Worm (Caenorhabditis elegans) whole organism, L1 larva: ENCODE data around the gene ZK669.5.

Experiments
- F16B12.6 ChIP-seq: fragments of 150-350 bp; optimal IDR thresholded peaks from 2 replicates; lab custom pipeline; 2014; ENCODE audit warnings: missing biosample characterization, missing genetic modification characterization
- Y116A8C.19 ChIP-seq: sonication (generic microtip); optimal IDR thresholded peaks from 2 replicates; lab custom pipeline; 2016; ENCODE audit warnings: missing compliant biosample characterization, missing genetic modification characterization, borderline replicate concordance
- ama-1 ChIP-seq: fragments of 150-350 bp; optimal IDR thresholded peaks from 2 replicates; lab custom pipeline; 2014
- ceh-63 ChIP-seq: fragments of 200-800 bp; sonication (Bioruptor generic); optimal IDR thresholded peaks from 2 replicates; lab custom pipeline; 2018; ENCODE audit warnings: mild to moderate bottlenecking, missing genetic modification characterization, missing compliant biosample characterization
- ceh-8 ChIP-seq: fragments of 200-800 bp; sonication (Bioruptor generic); optimal IDR thresholded peaks from 2 replicates; lab custom pipeline; 2018; ENCODE audit warnings: mild to moderate bottlenecking, missing genetic modification characterization, moderate library complexity, missing compliant biosample characterization
- ceh-82 ChIP-seq, 3 experiments: fragments of 150-350 bp in 1 of 3; sonication (generic microtip) in 2 of 3; optimal IDR thresholded peaks; 2 replicates each; lab custom pipeline; 2014 to 2017; ENCODE audit warnings: missing biosample characterization in 3 of 3, missing genetic modification characterization in 3 of 3
- ceh-90 ChIP-seq: sonication (generic microtip); optimal IDR thresholded peaks from 2 replicates; lab custom pipeline; 2016; ENCODE audit warnings: missing genetic modification characterization, missing compliant biosample characterization
- ces-1 ChIP-seq: fragments of 150-350 bp; optimal IDR thresholded peaks from 2 replicates; lab custom pipeline; 2014; ENCODE audit warnings: missing biosample characterization, missing genetic modification reagents, missing genetic modification characterization
- dsc-1 ChIP-seq: sonication (generic microtip); optimal IDR thresholded peaks from 2 replicates; lab custom pipeline; 2016; ENCODE audit warnings: mild to moderate bottlenecking, missing genetic modification characterization, missing compliant biosample characterization
- efl-1 ChIP-seq, 4 experiments: fragments of 150-350 bp; optimal IDR thresholded peaks in 3 of 4; peaks in 1 of 4; 1 replicate in 1 of 4; 2 replicates in 3 of 4; lab custom pipeline; 2014; ENCODE audit warnings: missing biosample characterization in 2 of 4, missing genetic modification characterization in 2 of 4, missing genetic modification reagents in 2 of 4
- efl-3 ChIP-seq: fragments of 200-800 bp; sonication (Bioruptor generic); optimal IDR thresholded peaks from 2 replicates; lab custom pipeline; 2018; ENCODE audit warnings: mild to moderate bottlenecking, missing genetic modification characterization, missing compliant biosample characterization
- egl-13 ChIP-seq: sonication (generic microtip); optimal IDR thresholded peaks from 2 replicates; lab custom pipeline; 2016; ENCODE audit warnings: missing genotype, missing genetic modification reagents, missing genetic modification characterization, missing compliant biosample characterization
- egl-27 ChIP-seq, 2 experiments: fragments of 150-350 bp in 1 of 2; sonication (generic microtip); optimal IDR thresholded peaks; 3 replicates each; lab custom pipeline; 2017 to 2018; ENCODE audit warnings: missing biosample characterization in 2 of 2, missing genetic modification characterization in 2 of 2, missing genetic modification reagents in 2 of 2
- elt-2 ChIP-seq: sonication (generic microtip); optimal IDR thresholded peaks from 2 replicates; lab custom pipeline; 2016; ENCODE audit warnings: missing genetic modification characterization, mild to moderate bottlenecking, inconsistent platforms, missing compliant biosample characterization, missing genetic modification reagents
- elt-3 ChIP-seq, 6 experiments: fragments of 150-350 bp in 1 of 6; sonication (generic microtip); optimal IDR thresholded peaks; 2 replicates each; lab custom pipeline; 2017 to 2018; ENCODE audit warnings: missing biosample characterization in 6 of 6, missing genetic modification characterization in 6 of 6, inconsistent platforms in 1 of 6
- ets-5 ChIP-seq: fragments of 200-800 bp; sonication (Bioruptor generic); IDR thresholded peaks from 2 replicates; pipeline ENCODE4 v1.3.6; 2022; ENCODE audit warnings: missing genetic modification characterization, missing compliant biosample characterization
- fkh-10 ChIP-seq: sonication (generic microtip); optimal IDR thresholded peaks from 2 replicates; lab custom pipeline; 2017; ENCODE audit warnings: missing biosample characterization, missing genetic modification reagents, missing genetic modification characterization
- fos-1 ChIP-seq: fragments of 150-350 bp; optimal IDR thresholded peaks from 2 replicates; lab custom pipeline; 2014; ENCODE audit warnings: missing biosample characterization, missing genetic modification characterization
- hlh-4 ChIP-seq: sonication (generic microtip); optimal IDR thresholded peaks from 2 replicates; lab custom pipeline; 2016; ENCODE audit warnings: mild to moderate bottlenecking, missing genetic modification characterization, missing compliant biosample characterization
- hpl-2 ChIP-seq: fragments of 150-350 bp; optimal IDR thresholded peaks from 2 replicates; lab custom pipeline; 2014; ENCODE audit warnings: missing biosample characterization, missing genetic modification reagents, missing genetic modification characterization
- isw-1 ChIP-seq: fragments of 200-800 bp; sonication (Bioruptor generic); IDR thresholded peaks from 2 replicates; pipeline ENCODE4 v1.3.6; 2022; ENCODE audit warnings: missing genetic modification characterization, missing compliant biosample characterization
- jun-1 ChIP-seq: fragments of 150-350 bp; optimal IDR thresholded peaks from 2 replicates; lab custom pipeline; 2014; ENCODE audit warnings: missing biosample characterization, missing genetic modification reagents, missing genetic modification characterization
- lin-13 ChIP-seq: fragments of 150-350 bp; optimal IDR thresholded peaks from 2 replicates; lab custom pipeline; 2014; ENCODE audit warnings: missing biosample characterization, missing genetic modification reagents, missing genetic modification characterization
- lin-14 ChIP-seq: fragments of 200-800 bp; sonication (Bioruptor generic); optimal IDR thresholded peaks from 2 replicates; lab custom pipeline; 2018; ENCODE audit warnings: mild to moderate bottlenecking, missing genetic modification characterization, moderate library complexity, missing compliant biosample characterization
- lin-15B ChIP-seq: fragments of 150-350 bp; sonication (generic microtip); optimal IDR thresholded peaks from 3 replicates; lab custom pipeline; 2014; ENCODE audit warnings: missing biosample characterization, missing genetic modification characterization
- lin-35 ChIP-seq, 2 experiments: fragments of 150-350 bp; optimal IDR thresholded peaks; 2 replicates each; lab custom pipeline; 2014; ENCODE audit warnings: missing biosample characterization in 2 of 2, missing genetic modification characterization in 2 of 2, missing genetic modification reagents in 2 of 2
- lin-39 ChIP-seq: fragments of 150-350 bp; optimal IDR thresholded peaks from 2 replicates; lab custom pipeline; 2014; ENCODE audit warnings: missing biosample characterization, missing genetic modification reagents, missing genetic modification characterization
- lsy-2 ChIP-seq, 2 experiments: fragments of 150-350 bp; optimal IDR thresholded peaks; 2 replicates each; lab custom pipeline; 2014; ENCODE audit warnings: missing biosample characterization in 2 of 2, missing genetic modification characterization in 2 of 2
- mdl-1 ChIP-seq, 2 experiments: fragments of 150-350 bp; optimal IDR thresholded peaks; 2 replicates each; lab custom pipeline; 2014 to 2017; ENCODE audit warnings: missing biosample characterization in 2 of 2, missing genetic modification characterization in 2 of 2, inconsistent platforms in 1 of 2
- nhr-11 ChIP-seq: fragments of 150-350 bp; optimal IDR thresholded peaks from 2 replicates; lab custom pipeline; 2014; ENCODE audit warnings: missing biosample characterization, missing genetic modification characterization
- nhr-19 ChIP-seq: fragments of 200-800 bp; sonication (Bioruptor generic); conservative IDR thresholded peaks from 2 replicates; pipeline ENCODE4 v1.3.6; 2022; ENCODE audit warnings: missing genetic modification characterization, missing compliant biosample characterization
- nhr-28 ChIP-seq: fragments of 150-350 bp; optimal IDR thresholded peaks from 2 replicates; lab custom pipeline; 2014; ENCODE audit warnings: missing biosample characterization, missing genetic modification characterization
- nhr-71 ChIP-seq: sonication (generic microtip); optimal IDR thresholded peaks from 2 replicates; lab custom pipeline; 2016; ENCODE audit warnings: mild to moderate bottlenecking, missing genetic modification characterization, moderate library complexity, missing compliant biosample characterization
- nhr-76 ChIP-seq: sonication (generic microtip); optimal IDR thresholded peaks from 2 replicates; lab custom pipeline; 2017; ENCODE audit warnings: missing biosample characterization, missing genetic modification characterization
- nhr-84 ChIP-seq: sonication (generic microtip); optimal IDR thresholded peaks from 2 replicates; lab custom pipeline; 2017; ENCODE audit warnings: missing biosample characterization, missing genetic modification characterization
- nhr-85 ChIP-seq: sonication (generic microtip); peaks from one replicate; lab custom pipeline; 2016; ENCODE audit warnings: missing genetic modification characterization, inconsistent platforms, missing compliant biosample characterization
- nhr-90 ChIP-seq: sonication (generic microtip); optimal IDR thresholded peaks from 2 replicates; lab custom pipeline; 2016; ENCODE audit warnings: mild to moderate bottlenecking, missing genetic modification characterization, missing compliant biosample characterization; ENCODE audit not compliant: poor library complexity
- pax-3 ChIP-seq: fragments of 200-800 bp; sonication (Bioruptor generic); optimal IDR thresholded peaks from 2 replicates; lab custom pipeline; 2018; ENCODE audit warnings: mild to moderate bottlenecking, missing genetic modification characterization, moderate library complexity, missing compliant biosample characterization
- rnt-1 ChIP-seq: sonication (generic microtip); optimal IDR thresholded peaks from 2 replicates; lab custom pipeline; 2016; ENCODE audit warnings: mild to moderate bottlenecking, missing genetic modification characterization, moderate library complexity, missing compliant biosample characterization
- skn-1 ChIP-seq: fragments of 150-350 bp; optimal IDR thresholded peaks from 2 replicates; lab custom pipeline; 2014; ENCODE audit warnings: missing biosample characterization, missing genetic modification characterization
- snu-23 ChIP-seq: sonication (generic microtip); optimal IDR thresholded peaks from 2 replicates; lab custom pipeline; 2016; ENCODE audit warnings: missing genetic modification characterization, missing compliant biosample characterization
- sptf-1 ChIP-seq: fragments of 150-350 bp; optimal IDR thresholded peaks from 2 replicates; lab custom pipeline; 2014; ENCODE audit warnings: missing biosample characterization, missing genetic modification characterization
- swsn-7 ChIP-seq: sonication (generic microtip); optimal IDR thresholded peaks from 2 replicates; lab custom pipeline; 2016; ENCODE audit warnings: missing genetic modification characterization, missing compliant biosample characterization
- tlp-1 ChIP-seq: fragments of 150-350 bp; optimal IDR thresholded peaks from 2 replicates; lab custom pipeline; 2014; ENCODE audit warnings: missing biosample characterization, missing genetic modification characterization
- unc-130 ChIP-seq: fragments of 150-350 bp; optimal IDR thresholded peaks from 2 replicates; lab custom pipeline; 2017; ENCODE audit warnings: missing biosample characterization, missing genetic modification characterization, inconsistent platforms
- unc-98 ChIP-seq: fragments of 200-800 bp; sonication (Bioruptor generic); IDR thresholded peaks from 2 replicates; pipeline ENCODE4 v1.3.6; 2022; ENCODE audit warnings: missing genetic modification characterization, missing compliant biosample characterization
- vab-15 ChIP-seq: sonication (generic microtip); optimal IDR thresholded peaks from 2 replicates; lab custom pipeline; 2017; ENCODE audit warnings: missing genotype, mild to moderate bottlenecking, missing genetic modification characterization, missing compliant biosample characterization
- xbp-1 ChIP-seq: sonication (generic microtip); optimal IDR thresholded peaks from 2 replicates; lab custom pipeline; 2016; ENCODE audit warnings: missing genetic modification characterization, missing compliant biosample characterization
- zag-1 ChIP-seq: fragments of 150-350 bp; optimal IDR thresholded peaks from 2 replicates; lab custom pipeline; 2014; ENCODE audit warnings: missing biosample characterization, missing genetic modification characterization
- ztf-11 ChIP-seq, 2 experiments: sonication (generic microtip); optimal IDR thresholded peaks; 2 replicates each; lab custom pipeline; 2016 to 2017; ENCODE audit warnings: missing genetic modification characterization in 2 of 2, missing biosample characterization in 1 of 2, missing compliant biosample characterization in 1 of 2
- ztf-4 ChIP-seq: fragments of 150-350 bp; optimal IDR thresholded peaks from 2 replicates; lab custom pipeline; 2014; ENCODE audit warnings: missing biosample characterization, missing genetic modification characterization

ZK669.5 gene

DNA sequence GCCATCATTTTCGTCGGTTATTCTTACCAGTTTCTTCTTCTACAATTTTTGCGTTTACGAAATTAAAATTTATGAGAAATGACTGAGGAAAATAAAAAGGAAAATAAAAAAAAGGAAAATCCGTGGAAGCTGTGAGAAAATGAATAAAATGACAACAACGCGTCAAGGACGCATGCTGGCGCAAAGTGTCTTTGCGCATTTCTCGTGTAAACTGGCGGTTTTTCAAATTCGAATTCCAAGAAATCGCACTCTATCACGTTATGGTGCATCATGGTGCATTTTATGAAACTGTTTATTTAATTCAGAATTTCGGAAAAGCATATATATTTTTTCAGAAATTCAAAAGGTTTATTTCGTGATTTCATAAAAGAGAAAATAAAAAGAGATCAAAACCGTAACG lies 1.5 kb downstream of the ZK669.5 start, which contains the start of gene dbt-1 (continued):
- no peak for TF ChIP-seq hlh-4 (tag; lab: Kevin White, UChicago)
- TF ChIP-seq nhr-28 (tag; lab: Kevin White, UChicago), result no peak
- TF ChIP-seq rnt-1, result peak; percentile 91
- peak in 2 of 6 experiments; percentile 61 to 67 for TF ChIP-seq elt-3 (tag; optimal IDR thresholded peaks at IDR 0.05; lab: Kevin White, UChicago)
- TF ChIP-seq ceh-63 (GFP tag; lab: Kevin White, UChicago), result no peak
- TF ChIP-seq unc-98 (GFP tag; lab: Robert Waterston, UW), result 0 out of 2 replicates have a peak, but pooled peaks have one; percentile 25
- TF ChIP-seq ces-1, result no peak
- peak; percentile 26 for TF ChIP-seq pax-3
- peak; percentile 81 for TF ChIP-seq lin-13 (GFP tag; lab: Kevin White, UChicago)
- TF ChIP-seq lin-15B, result peak; percentile 54
- peak; percentile 88 for TF ChIP-seq swsn-7
- TF ChIP-seq elt-2 (tag; lab: Kevin White, UChicago), result peak; percentile 49
- TF ChIP-seq snu-23, result peak; percentile 93
- TF ChIP-seq egl-13, result peak; percentile 84
- peak in 1 of 2 experiments; percentile 79 for TF ChIP-seq mdl-1 (tag; optimal IDR thresholded peaks at IDR 0.05; lab: Kevin White, UChicago)
- TF ChIP-seq hpl-2, result no peak
- no peak for TF ChIP-seq nhr-84 (tag; lab: Kevin White, UChicago)
- peak; percentile 93 for TF ChIP-seq nhr-85
- TF ChIP-seq lin-35 (GFP tag; optimal IDR thresholded peaks at IDR 0.05; lab: Kevin White, UChicago), result peak; percentile 97 to 99
- peak; percentile 54 for TF ChIP-seq ceh-8 (GFP tag; lab: Kevin White, UChicago)
- TF ChIP-seq isw-1 (GFP tag; lab: Robert Waterston, UW), result peak; percentile 89
- TF ChIP-seq efl-1 (optimal IDR thresholded peaks at IDR 0.05; lab: Kevin White, UChicago), result peak; percentile 95 to 99
- peak; percentile 99 to 100 for TF ChIP-seq efl-1 (GFP tag; optimal IDR thresholded peaks at IDR 0.05 in 1 of 2; lab: Kevin White, UChicago)
- peak; percentile 60 for TF ChIP-seq efl-3
- TF ChIP-seq lsy-2 (tag; optimal IDR thresholded peaks at IDR 0.05; lab: Kevin White, UChicago), result peak; percentile 92
- peak; percentile 80 for TF ChIP-seq unc-130 (tag; lab: Kevin White, UChicago)
- peak; percentile 80 for TF ChIP-seq lin-14
- no peak for TF ChIP-seq ets-5 (GFP tag; lab: Robert Waterston, UW)
- TF ChIP-seq F16B12.6 (tag; lab: Kevin White, UChicago), result peak; percentile 67
- TF ChIP-seq ceh-90 (tag; lab: Kevin White, UChicago), result peak; percentile 44
- TF ChIP-seq ztf-4, result peak; percentile 47
- no peak for TF ChIP-seq sptf-1 (tag; lab: Kevin White, UChicago)

ce11 chrII:7944333-7944744 lies 2.3 kb downstream of the ZK669.5 start:
- TF ChIP-seq elt-2 (tag; lab: Kevin White, UChicago) (peak; percentile 36), snu-23 (no peak), skn-1 (tag; lab: Kevin White, UChicago) (no peak), nhr-90 (tag; lab: Kevin White, UChicago) (no peak), zag-1 (tag; lab: Kevin White, UChicago) (no peak), fkh-10 (GFP tag; lab: Kevin White, UChicago) (no peak), nhr-11 (no peak), lin-39 (tag; lab: Kevin White, UChicago) (no peak), Y116A8C.19 (tag; lab: Kevin White, UChicago) (no peak), lin-14 (peak; percentile 9), ces-1 (no peak), egl-27 (tag; optimal IDR thresholded peaks at IDR 0.05; lab: Kevin White, UChicago) (no peak), dsc-1 (tag; lab: Kevin White, UChicago) (no peak), ceh-82 (tag; optimal IDR thresholded peaks at IDR 0.05; lab: Kevin White, UChicago) (no peak), ama-1 (no peak), nhr-71 (peak; percentile 52), unc-130 (tag; lab: Kevin White, UChicago) (no peak), lin-15B (no peak), ceh-63 (GFP tag; lab: Kevin White, UChicago) (no peak), vab-15 (no peak), fos-1 (no peak), nhr-19 (GFP tag; lab: Robert Waterston, UW) (peak; percentile 17; the same call in 1 of the 2 replicates), swsn-7 (no peak), tlp-1 (tag; lab: Kevin White, UChicago) (no peak), hlh-4 (tag; lab: Kevin White, UChicago) (no peak), ztf-4 (no peak), nhr-85 (no peak), xbp-1 (tag; lab: Kevin White, UChicago) (no peak), jun-1 (no peak), nhr-76 (no peak), ztf-11 (tag; optimal IDR thresholded peaks at IDR 0.05; lab: Kevin White, UChicago) (no peak), lin-13 (GFP tag; lab: Kevin White, UChicago) (no peak), egl-13 (no peak)
